Worm (Caenorhabditis elegans) whole organism, mixed stage, embryonic: ENCODE results near the gene C55B6.4.

Experiments used
- ces-1 ChIP-seq: fragments of 150-350 bp; optimal IDR thresholded peaks from 2 replicates; lab custom pipeline; 2014; ENCODE audit warnings: missing biosample characterization, missing genetic modification reagents, missing genetic modification characterization
- unc-62 ChIP-seq: fragments of 150-350 bp; optimal IDR thresholded peaks from 2 replicates; lab custom pipeline; 2014; ENCODE audit warnings: missing biosample characterization, missing genetic modification reagents, missing genetic modification characterization

ce11 chrX:7220209-7220608 is 32.7 kb upstream of the C55B6.4 start:
- TF ChIP-seq ces-1 (GFP tag; lab: Kevin White, UChicago) = peak; percentile 63
- no peak for TF ChIP-seq unc-62
